Worm (Caenorhabditis elegans) whole organism, young adult: ENCODE measurements around the gene F13E9.12.

Source experiments
- B0035.1 ChIP-seq: sonication (generic microtip); optimal IDR thresholded peaks from 2 replicates; lab custom pipeline; 2016; ENCODE audit warnings: missing genetic modification characterization, mild to moderate bottlenecking, missing compliant biosample characterization, missing genotype, missing genetic modification reagents
- F22D6.2 ChIP-seq: sonication (generic microtip); optimal IDR thresholded peaks from 2 replicates; lab custom pipeline; 2016; ENCODE audit warnings: mild to moderate bottlenecking, missing genetic modification characterization, missing compliant biosample characterization
- F33H1.4 ChIP-seq: fragments of 200-800 bp; sonication (Bioruptor generic); IDR thresholded peaks from 2 replicates; pipeline ENCODE4 v1.3.6; 2022; ENCODE audit warnings: missing genetic modification reagents, missing genetic modification characterization, missing compliant biosample characterization
- F37B4.10 ChIP-seq: fragments of 200-800 bp; sonication (Bioruptor generic); IDR thresholded peaks from 2 replicates; pipeline ENCODE4 v1.3.6; 2022; ENCODE audit warnings: missing genetic modification characterization, missing compliant biosample characterization
- F39B2.1 ChIP-seq: fragments of 200-800 bp; sonication (Bioruptor generic); IDR thresholded peaks from 2 replicates; pipeline ENCODE4 v1.3.6; 2022; ENCODE audit warnings: missing genetic modification reagents, missing genetic modification characterization, missing compliant biosample characterization
- F49E8.2 ChIP-seq: sonication (generic microtip); optimal IDR thresholded peaks from 3 replicates; lab custom pipeline; 2017; ENCODE audit warnings: missing genetic modification characterization, mild to moderate bottlenecking, missing compliant biosample characterization, antibody characterized with exemption, moderate library complexity; ENCODE audit not compliant: insufficient read depth
- F55B11.4 ChIP-seq: sonication (generic microtip); optimal IDR thresholded peaks from 2 replicates; lab custom pipeline; 2016; ENCODE audit warnings: missing compliant biosample characterization, missing genetic modification characterization, borderline replicate concordance; ENCODE audit not compliant: insufficient read depth
- F57A8.1 ChIP-seq: fragments of 200-800 bp; sonication (Bioruptor generic); optimal IDR thresholded peaks from 2 replicates; lab custom pipeline; 2018; ENCODE audit warnings: mild to moderate bottlenecking, missing genetic modification characterization, moderate library complexity, missing compliant biosample characterization
- F57C9.4 ChIP-seq: sonication (generic microtip); optimal IDR thresholded peaks from 2 replicates; lab custom pipeline; 2017; ENCODE audit warnings: mild to moderate bottlenecking, missing genetic modification characterization, missing compliant biosample characterization
- K12H6.12 ChIP-seq: fragments of 200-800 bp; sonication (Bioruptor generic); optimal IDR thresholded peaks from 2 replicates; lab custom pipeline; 2018; ENCODE audit warnings: mild to moderate bottlenecking, missing genetic modification characterization, missing compliant biosample characterization
- T26A5.8 ChIP-seq: sonication (generic microtip); optimal IDR thresholded peaks from 2 replicates; lab custom pipeline; 2016; ENCODE audit warnings: missing genetic modification characterization, missing compliant biosample characterization
- Y53F4B.3 ChIP-seq: fragments of 200-800 bp; sonication (Bioruptor generic); IDR thresholded peaks from 2 replicates; pipeline ENCODE4 v1.3.6; 2022; ENCODE audit warnings: missing genetic modification reagents, missing genetic modification characterization, missing compliant biosample characterization
- Y67H2A.10 ChIP-seq: fragments of 200-800 bp; sonication (Bioruptor generic); conservative IDR thresholded peaks from 2 replicates; pipeline ENCODE4 v1.3.6; 2022; ENCODE audit warnings: missing genetic modification reagents, missing genetic modification characterization, missing compliant biosample characterization
- Y79H2A.3 ChIP-seq: fragments of 200-800 bp; sonication (Bioruptor generic); conservative IDR thresholded peaks from 2 replicates; pipeline ENCODE4 v1.3.6; 2022; ENCODE audit warnings: missing genetic modification reagents, missing genetic modification characterization, missing compliant biosample characterization
- athp-1 ChIP-seq: sonication (generic microtip); optimal IDR thresholded peaks from 2 replicates; lab custom pipeline; 2017; ENCODE audit warnings: mild to moderate bottlenecking, missing genetic modification characterization, missing compliant biosample characterization
- attf-5 ChIP-seq: fragments of 200-800 bp; sonication (Bioruptor generic); optimal IDR thresholded peaks from 2 replicates; lab custom pipeline; 2018; ENCODE audit warnings: mild to moderate bottlenecking, missing genetic modification characterization, missing compliant biosample characterization
- attf-6 ChIP-seq: fragments of 200-800 bp; sonication (Bioruptor generic); IDR thresholded peaks from 2 replicates; pipeline ENCODE4 v1.3.6; 2022; ENCODE audit warnings: missing genetic modification reagents, missing genetic modification characterization, missing compliant biosample characterization
- ccch-3 ChIP-seq: fragments of 200-800 bp; sonication (Bioruptor generic); optimal IDR thresholded peaks from 2 replicates; lab custom pipeline; 2018; ENCODE audit warnings: mild to moderate bottlenecking, missing genetic modification characterization, missing compliant biosample characterization
- ceh-91 ChIP-seq: fragments of 200-800 bp; sonication (Bioruptor generic); IDR thresholded peaks from 2 replicates; pipeline ENCODE4 v1.3.6; 2022; ENCODE audit warnings: missing genetic modification reagents, missing genetic modification characterization, missing compliant biosample characterization
- chd-7 ChIP-seq: sonication (generic microtip); optimal IDR thresholded peaks from 2 replicates; lab custom pipeline; 2016; ENCODE audit warnings: mild to moderate bottlenecking, missing genetic modification characterization, moderate library complexity, missing compliant biosample characterization
- dox-1 ChIP-seq: fragments of 200-800 bp; sonication (Bioruptor generic); IDR thresholded peaks from 2 replicates; pipeline ENCODE4 v1.3.6; 2022; ENCODE audit warnings: missing genetic modification reagents, missing genetic modification characterization, missing compliant biosample characterization
- fkh-3 ChIP-seq: sonication (generic microtip); optimal IDR thresholded peaks from 2 replicates; lab custom pipeline; 2016; ENCODE audit warnings: mild to moderate bottlenecking, missing genetic modification characterization, missing compliant biosample characterization
- hlh-26 ChIP-seq: fragments of 200-800 bp; sonication (Bioruptor generic); conservative IDR thresholded peaks from 2 replicates; pipeline ENCODE4 v1.3.6; 2022; ENCODE audit warnings: missing genetic modification reagents, missing genetic modification characterization, missing compliant biosample characterization
- hrde-1 ChIP-seq: sonication (generic microtip); optimal IDR thresholded peaks from 2 replicates; lab custom pipeline; 2016; ENCODE audit warnings: missing genetic modification characterization, mild to moderate bottlenecking, missing compliant biosample characterization, moderate library complexity, missing genotype, missing genetic modification reagents, borderline replicate concordance
- hsf-1 ChIP-seq: fragments of 200-800 bp; sonication (Bioruptor generic); IDR thresholded peaks from 2 replicates; pipeline ENCODE4 v1.3.6; 2022; ENCODE audit warnings: missing genetic modification reagents, missing genetic modification characterization, missing compliant biosample characterization
- lag-1 ChIP-seq: fragments of 200-800 bp; sonication (Bioruptor generic); IDR thresholded peaks from 2 replicates; pipeline ENCODE4 v1.3.6; 2022; ENCODE audit warnings: missing genetic modification reagents, missing genetic modification characterization, missing compliant biosample characterization
- let-526 ChIP-seq: fragments of 200-800 bp; sonication (Bioruptor generic); IDR thresholded peaks from 2 replicates; pipeline ENCODE4 v1.3.6; 2022; ENCODE audit warnings: missing genetic modification reagents, missing genetic modification characterization, missing compliant biosample characterization
- lin-40 ChIP-seq: sonication (generic microtip); optimal IDR thresholded peaks from 2 replicates; lab custom pipeline; 2016; ENCODE audit warnings: missing genetic modification characterization, mild to moderate bottlenecking, missing compliant biosample characterization, missing genotype, missing genetic modification reagents
- lin-54 ChIP-seq: fragments of 200-800 bp; sonication (Bioruptor generic); optimal IDR thresholded peaks from 2 replicates; lab custom pipeline; 2018; ENCODE audit warnings: mild to moderate bottlenecking, missing genetic modification characterization, missing compliant biosample characterization
- lir-1 ChIP-seq: fragments of 200-800 bp; sonication (Bioruptor generic); conservative IDR thresholded peaks from 2 replicates; pipeline ENCODE4 v1.3.6; 2022; ENCODE audit warnings: missing genetic modification reagents, missing genetic modification characterization, missing compliant biosample characterization
- madf-6 ChIP-seq: fragments of 200-800 bp; sonication (Bioruptor generic); IDR thresholded peaks from 2 replicates; pipeline ENCODE4 v1.3.6; 2022; ENCODE audit warnings: missing genetic modification reagents, missing genetic modification characterization, missing compliant biosample characterization
- madf-8 ChIP-seq: fragments of 200-800 bp; sonication (Bioruptor generic); conservative IDR thresholded peaks from 2 replicates; pipeline ENCODE4 v1.3.6; 2022; ENCODE audit warnings: missing genetic modification reagents, missing genetic modification characterization, missing compliant biosample characterization
- nhr-90 ChIP-seq: sonication (generic microtip); optimal IDR thresholded peaks from 2 replicates; lab custom pipeline; 2016; ENCODE audit warnings: missing genotype, mild to moderate bottlenecking, missing genetic modification characterization, missing compliant biosample characterization
- pha-4 ChIP-seq: fragments of 150-350 bp; sonication (generic microtip); optimal IDR thresholded peaks from 2 replicates; lab custom pipeline; 2014; ENCODE audit warnings: missing biosample characterization, missing genetic modification reagents, missing genetic modification characterization
- sea-2 ChIP-seq: fragments of 200-800 bp; sonication (Bioruptor generic); IDR thresholded peaks from 2 replicates; pipeline ENCODE4 v1.3.6; 2022; ENCODE audit warnings: missing genetic modification characterization, missing compliant biosample characterization
- somi-1 ChIP-seq: fragments of 200-800 bp; sonication (Bioruptor generic); optimal IDR thresholded peaks from 2 replicates; lab custom pipeline; 2018; ENCODE audit warnings: mild to moderate bottlenecking, missing genetic modification characterization, missing compliant biosample characterization
- tbx-9 ChIP-seq: sonication (generic microtip); optimal IDR thresholded peaks from 2 replicates; lab custom pipeline; 2016; ENCODE audit warnings: borderline replicate concordance, missing genetic modification characterization, inconsistent platforms, missing compliant biosample characterization
- tlf-1 ChIP-seq: fragments of 200-800 bp; sonication (Bioruptor generic); optimal IDR thresholded peaks from 2 replicates; lab custom pipeline; 2018; ENCODE audit warnings: mild to moderate bottlenecking, missing genetic modification characterization, missing compliant biosample characterization
- zfh-2 ChIP-seq: fragments of 200-800 bp; sonication (Bioruptor generic); conservative IDR thresholded peaks from 2 replicates; pipeline ENCODE4 v1.3.6; 2022; ENCODE audit warnings: missing genetic modification reagents, missing genetic modification characterization, missing compliant biosample characterization
- zim-3 ChIP-seq: sonication (generic microtip); optimal IDR thresholded peaks from 2 replicates; lab custom pipeline; 2017; ENCODE audit warnings: mild to moderate bottlenecking, missing genetic modification characterization, moderate library complexity, missing compliant biosample characterization
- ztf-22 ChIP-seq: fragments of 200-800 bp; sonication (Bioruptor generic); optimal IDR thresholded peaks from 2 replicates; lab custom pipeline; 2018; ENCODE audit warnings: mild to moderate bottlenecking, missing genetic modification characterization, moderate library complexity, missing compliant biosample characterization
- ztf-25 ChIP-seq: fragments of 200-800 bp; sonication (Bioruptor generic); IDR thresholded peaks from 2 replicates; pipeline ENCODE4 v1.3.6; 2022; ENCODE audit warnings: missing genetic modification reagents, missing genetic modification characterization, missing compliant biosample characterization
- ztf-3 ChIP-seq: fragments of 200-800 bp; sonication (Bioruptor generic); optimal IDR thresholded peaks from 2 replicates; lab custom pipeline; 2018; ENCODE audit warnings: mild to moderate bottlenecking, missing genetic modification characterization, missing compliant biosample characterization

F13E9.12 gene

DNA sequence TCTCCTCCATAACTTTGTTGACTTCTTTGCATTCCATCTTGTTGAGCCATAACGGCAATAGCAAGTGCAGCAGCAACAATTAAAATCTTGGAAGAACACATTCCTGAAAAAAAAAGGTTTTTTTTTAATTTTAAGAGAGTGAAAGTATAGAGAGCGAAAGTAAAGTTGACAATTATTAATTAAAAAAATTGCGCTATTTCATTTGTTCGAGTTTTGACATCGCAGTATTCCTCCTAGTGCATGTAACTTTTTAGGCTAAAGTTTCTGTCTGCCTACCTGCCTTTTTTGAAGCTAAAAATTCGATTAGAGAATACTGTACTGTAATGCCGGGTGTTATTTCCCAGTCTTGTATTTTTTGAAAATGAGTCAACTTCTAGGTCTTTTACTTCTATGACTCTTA is 17.6 kb upstream of the F13E9.12 start, which contains the start of gene srlf-12:
Gene srlf-12 (minus strand): TSS at position 101 of the 400 bp plus-strand sequence.
- TF ChIP-seq attf-5 (no peak), pha-4 (no peak), ztf-3 (GFP tag; lab: Kevin White, UChicago) (no peak), F39B2.1 (GFP tag; lab: Robert Waterston, UW) (no peak), hlh-26 (GFP tag; lab: Robert Waterston, UW) (no peak), fkh-3 (tag; lab: Kevin White, UChicago) (no peak), zfh-2 (no peak), lin-54 (no peak), hsf-1 (no peak)

DNA sequence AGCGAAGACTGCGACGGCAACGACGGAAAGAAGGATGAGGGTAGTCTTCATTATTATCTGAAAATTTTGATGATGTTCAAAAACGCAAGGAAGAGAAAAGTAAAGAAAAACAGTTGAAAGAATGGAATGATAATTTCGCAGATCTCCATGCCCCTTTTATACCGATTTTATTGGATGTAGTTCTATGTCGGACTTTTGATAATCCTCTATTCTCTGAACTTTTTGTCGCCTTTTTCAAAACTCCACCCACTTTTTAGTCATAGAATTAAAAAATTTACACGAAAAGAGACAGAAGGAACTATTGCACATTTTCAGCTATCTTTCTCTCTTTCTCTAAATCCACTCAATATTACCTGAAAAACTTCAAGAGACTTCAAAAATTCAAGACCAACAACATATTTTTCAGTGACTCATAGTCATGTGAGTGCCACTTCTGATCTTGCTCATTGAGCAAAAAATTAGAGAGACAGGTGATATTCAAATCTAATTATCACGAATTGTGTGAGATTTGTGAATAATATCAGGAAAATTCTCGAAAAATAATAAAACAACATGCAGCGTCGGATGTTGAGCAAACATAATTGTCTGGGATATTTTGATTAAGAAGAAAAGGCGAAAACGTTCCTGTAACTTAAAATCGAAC is 15.5 kb upstream of the F13E9.12 start, which contains the start of gene F13E9.15:
Gene F13E9.15 (minus strand): TSS at position 51 of the 643 bp plus-strand sequence.
- TF ChIP-seq F57A8.1 (GFP tag; lab: Kevin White, UChicago) (no peak), lir-1 (GFP tag; lab: Robert Waterston, UW) (no peak), ztf-22 (GFP tag; lab: Kevin White, UChicago) (no peak), lin-40 (tag; lab: Kevin White, UChicago) (no peak), madf-8 (GFP tag; lab: Robert Waterston, UW) (no peak), F22D6.2 (tag; lab: Kevin White, UChicago) (no peak), chd-7 (tag; lab: Kevin White, UChicago) (no peak), ztf-25 (no peak), K12H6.12 (tag; lab: Kevin White, UChicago) (no peak), tbx-9 (tag; lab: Kevin White, UChicago) (no peak), F57C9.4 (tag; lab: Kevin White, UChicago) (no peak), hrde-1 (tag; lab: Kevin White, UChicago) (no peak)

DNA sequence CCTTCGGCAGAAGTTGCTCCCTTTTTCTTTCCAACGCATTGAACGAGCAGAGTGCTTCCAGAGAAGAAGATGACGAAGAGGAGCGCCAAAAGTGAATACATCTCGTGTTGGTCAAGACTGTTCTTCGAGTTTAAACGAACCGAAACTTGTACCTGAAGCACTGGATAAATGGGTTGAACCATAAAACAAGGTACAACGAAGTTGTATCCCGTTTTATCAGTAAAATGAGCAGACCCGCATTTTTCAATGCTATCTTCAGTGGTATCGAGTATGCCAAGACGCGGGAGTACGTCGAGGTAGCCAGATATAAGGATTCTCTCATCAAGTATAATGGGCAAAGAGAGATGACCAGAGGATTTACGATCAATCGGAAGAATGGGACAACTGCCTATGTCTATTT is 12.9 kb upstream of the F13E9.12 start, which contains the start of gene F13E9.16:
Gene F13E9.16 (minus strand): TSS at position 101 of the 400 bp plus-strand sequence.
- TF ChIP-seq ceh-91 (GFP tag; lab: Robert Waterston, UW) (no peak), sea-2 (no peak), F33H1.4 (GFP tag; lab: Robert Waterston, UW) (no peak), chd-7 (tag; lab: Kevin White, UChicago) (no peak), attf-6 (GFP tag; lab: Robert Waterston, UW) (no peak), B0035.1 (tag; lab: Kevin White, UChicago) (no peak), hsf-1 (no peak), F37B4.10 (GFP tag; lab: Robert Waterston, UW) (no peak), Y79H2A.3 (GFP tag; lab: Robert Waterston, UW) (no peak), tbx-9 (tag; lab: Kevin White, UChicago) (no peak), somi-1 (GFP tag; lab: Kevin White, UChicago) (no peak), ccch-3 (no peak), tlf-1 (GFP tag; lab: Kevin White, UChicago) (no peak), Y67H2A.10 (GFP tag; lab: Robert Waterston, UW) (no peak)

DNA sequence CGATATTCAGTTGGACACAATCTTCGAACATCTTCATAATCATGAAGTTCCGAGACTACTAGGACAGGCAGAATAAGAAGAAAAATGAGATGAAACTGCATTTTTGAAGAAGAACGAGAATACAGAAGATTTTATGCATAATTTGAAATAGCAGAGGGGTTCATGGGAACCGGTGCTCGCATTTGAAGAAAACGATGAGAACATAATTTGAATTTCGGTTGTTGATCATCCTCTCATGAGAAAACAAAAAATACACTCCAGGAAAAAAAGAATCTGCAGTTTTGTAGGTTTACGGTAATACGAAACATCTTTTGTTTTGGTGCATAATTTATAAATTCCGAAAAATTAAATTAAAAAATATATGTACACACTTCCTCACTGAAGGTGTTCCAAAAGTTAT is 11.5 kb upstream of the F13E9.12 start, which contains the start of gene srlf-11:
Gene srlf-11 (minus strand): TSS at position 101 of the 400 bp plus-strand sequence.
- TF ChIP-seq T26A5.8 (no peak), let-526 (GFP tag; lab: Robert Waterston, UW) (no peak), nhr-90 (no peak), dox-1 (GFP tag; lab: Robert Waterston, UW) (no peak), attf-5 (no peak), F49E8.2 (tag; lab: Kevin White, UChicago) (no peak), zim-3 (tag; lab: Kevin White, UChicago) (no peak), Y53F4B.3 (GFP tag; lab: Robert Waterston, UW) (no peak), athp-1 (tag; lab: Kevin White, UChicago) (no peak), lin-40 (tag; lab: Kevin White, UChicago) (no peak), F55B11.4 (no peak), lag-1 (GFP tag; lab: Robert Waterston, UW) (no peak), madf-6 (GFP tag; lab: Robert Waterston, UW) (no peak), hsf-1 (no peak)
